Comparison of ENCODE assay signal across 1 fruit fly cellular context in the genomic region with DNA sequence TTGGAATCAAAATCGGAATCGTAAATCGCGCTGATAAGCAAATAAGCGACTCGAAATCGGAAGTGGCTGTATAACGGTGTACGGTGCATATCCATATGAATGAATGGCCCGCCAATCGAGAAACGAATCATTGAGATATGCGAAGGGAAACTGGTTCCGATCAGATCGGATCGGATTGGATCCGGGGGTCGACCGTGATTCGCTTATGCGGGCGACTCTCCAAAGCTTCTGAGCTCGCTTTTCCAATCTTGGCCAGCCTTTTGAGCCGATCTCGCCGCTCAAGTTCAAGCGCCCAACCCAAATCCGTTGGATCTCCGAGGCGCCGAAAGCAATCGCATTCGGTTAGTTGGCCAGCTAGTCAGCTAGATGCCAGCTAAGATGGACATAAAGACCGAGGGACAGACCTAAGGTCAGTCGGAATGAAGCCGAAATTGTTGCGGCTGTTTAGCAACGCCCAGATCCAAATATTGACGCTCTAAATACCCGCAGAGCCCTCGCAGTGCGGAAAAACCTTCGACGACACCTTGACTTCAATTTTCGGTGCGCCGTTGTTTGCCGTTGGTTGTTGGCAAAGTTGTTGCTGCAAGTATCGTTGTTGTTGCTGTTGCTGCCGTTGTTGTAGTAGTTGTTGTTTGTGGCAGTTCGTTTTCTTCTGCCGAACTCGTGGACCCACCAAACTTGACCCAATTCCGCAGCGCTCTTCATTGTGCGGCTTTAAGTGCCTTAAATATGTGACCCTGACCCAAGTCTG.
TF ChIP-seq lines count a peak whose summit lies in the region.

No protein-coding gene starts in this region.

TF ChIP-seq in whole organism, embryonic, 481 proteins besides CTCF, POLR2A, EP300 and RAD21 (continued from another document):
- TF ChIP-seq sens (GFP tag; lab: Kevin White, UChicago) = no peak
- no peak for TF ChIP-seq CG15073 (GFP tag; optimal IDR thresholded peaks at IDR 0.05; lab: Kevin White, UChicago)
- TF ChIP-seq Bgb (GFP tag; IDR thresholded peaks at IDR 0.05; lab: Robert Waterston, UW; ENCODE audit: partially characterized antibody) = no peak
- no peak for TF ChIP-seq twi (tag; optimal IDR thresholded peaks at IDR 0.05; lab: Kevin White, UChicago)
- no peak for TF ChIP-seq B-H2 (GFP tag; optimal IDR thresholded peaks at IDR 0.05; lab: Kevin White, UChicago)
- TF ChIP-seq zf30C (GFP tag; optimal IDR thresholded peaks at IDR 0.05; lab: Kevin White, UChicago) = no peak
- peak; percentile 69 for TF ChIP-seq grn (GFP tag; optimal IDR thresholded peaks at IDR 0.05; lab: Kevin White, UChicago)
- TF ChIP-seq chinmo (GFP tag; IDR thresholded peaks at IDR 0.05; lab: Robert Waterston, UW; ENCODE audit: partially characterized antibody) = peak; percentile 81; the same call in 2 of the 4 replicates
- peak in 1 of 2 experiments; percentile 50 for TF ChIP-seq Eip74EF (GFP tag; optimal IDR thresholded peaks at IDR 0.05; lab: Kevin White, UChicago)
- TF ChIP-seq CG8944 (GFP tag; optimal IDR thresholded peaks at IDR 0.05; lab: Kevin White, UChicago) = no peak
- no peak for TF ChIP-seq CG16779 (GFP tag; IDR thresholded peaks at IDR 0.05; lab: Robert Waterston, UW)
- TF ChIP-seq Nf-YC (tag; optimal IDR thresholded peaks at IDR 0.05; lab: Kevin White, UChicago) = no peak
- no peak for TF ChIP-seq corto (GFP tag; optimal IDR thresholded peaks at IDR 0.05; lab: Kevin White, UChicago)
- no peak for TF ChIP-seq CG18619 (GFP tag; optimal IDR thresholded peaks at IDR 0.05; lab: Kevin White, UChicago)
- TF ChIP-seq CG14050 (GFP tag; IDR thresholded peaks at IDR 0.05; lab: Robert Waterston, UW) = no peak
- TF ChIP-seq CG32767 (GFP tag; IDR thresholded peaks at IDR 0.05; lab: Robert Waterston, UW) = no peak
